Fruit fly (Drosophila melanogaster) whole organism, embryonic: ENCODE results near the gene CG15506.
A peak's percentile ranks its signal among the peaks of the same experiment; 100 is the strongest.

Experiments
- Atf-2 ChIP-seq: fragments of 200-800 bp; sonication (Bioruptor generic); optimal IDR thresholded peaks from 2 replicates; lab custom pipeline; 2016; ENCODE audit warnings: missing biosample characterization, missing genetic modification characterization
- CG10959 ChIP-seq: fragments of 200-800 bp; sonication (Bioruptor generic); IDR thresholded peaks from 2 replicates; pipeline ENCODE4 v1.3.6; 2022; ENCODE audit warnings: missing biosample characterization, missing genetic modification characterization
- CG11398 ChIP-seq: fragments of 200-800 bp; sonication (Bioruptor generic); optimal IDR thresholded peaks from 2 replicates; lab custom pipeline; 2016; ENCODE audit warnings: missing biosample characterization, missing genetic modification characterization
- CG11723 ChIP-seq: fragments of 200-800 bp; sonication (Bioruptor generic); optimal IDR thresholded peaks from 2 replicates; lab custom pipeline; 2017; ENCODE audit warnings: missing biosample characterization, mild to moderate bottlenecking, missing genetic modification characterization
- CG12219 ChIP-seq: fragments of 200-800 bp; sonication (Bioruptor generic); optimal IDR thresholded peaks from 3 replicates; lab custom pipeline; 2018; ENCODE audit warnings: missing biosample characterization, mild to moderate bottlenecking, missing genetic modification characterization
- CG12744 ChIP-seq: fragments of 200-800 bp; sonication (Bioruptor generic); optimal IDR thresholded peaks from 2 replicates; lab custom pipeline; 2016; ENCODE audit warnings: missing biosample characterization, missing genetic modification characterization
- CG13894 ChIP-seq: fragments of 200-800 bp; sonication (Bioruptor generic); optimal IDR thresholded peaks from 3 replicates; lab custom pipeline; 2018; ENCODE audit warnings: missing biosample characterization, mild to moderate bottlenecking, missing genetic modification characterization, moderate library complexity
- CG14050 ChIP-seq: fragments of 200-800 bp; sonication (Bioruptor generic); IDR thresholded peaks from 3 replicates; pipeline ENCODE4 v1.3.6; 2022; ENCODE audit warnings: missing biosample characterization, missing genetic modification characterization
- CG17328 ChIP-seq: fragments of 200-800 bp; sonication (Bioruptor generic); IDR thresholded peaks from 2 replicates; pipeline ENCODE4 v1.3.6; 2022; ENCODE audit warnings: missing biosample characterization, missing genetic modification characterization
- CG18011 ChIP-seq: fragments of 200-800 bp; sonication (Bioruptor generic); optimal IDR thresholded peaks from 2 replicates; lab custom pipeline; 2017; ENCODE audit warnings: missing biosample characterization, missing genetic modification characterization, mild to moderate bottlenecking, moderate library complexity, missing genotype
- CG18599 ChIP-seq: fragments of 200-800 bp; sonication (Bioruptor generic); optimal IDR thresholded peaks from 3 replicates; lab custom pipeline; 2017; ENCODE audit warnings: missing biosample characterization, missing genetic modification characterization, mild to moderate bottlenecking, moderate library complexity, missing genetic modification reagents
- CG2202 ChIP-seq: fragments of 200-800 bp; sonication (Bioruptor generic); optimal IDR thresholded peaks from 2 replicates; lab custom pipeline; 2018; ENCODE audit warnings: missing biosample characterization, mild to moderate bottlenecking, missing genetic modification characterization
- CG2889 ChIP-seq: fragments of 200-800 bp; sonication (Bioruptor generic); IDR thresholded peaks from 3 replicates; pipeline ENCODE4 v1.3.6; 2022; ENCODE audit warnings: missing biosample characterization, missing genetic modification characterization
- CG3163 ChIP-seq: fragments of 200-800 bp; sonication (Bioruptor generic); optimal IDR thresholded peaks from 3 replicates; lab custom pipeline; 2016; ENCODE audit warnings: missing biosample characterization, missing genetic modification characterization
- CG33557 ChIP-seq: fragments of 200-800 bp; sonication (Bioruptor generic); optimal IDR thresholded peaks from 2 replicates; lab custom pipeline; 2019; ENCODE audit warnings: missing biosample characterization, mild to moderate bottlenecking, missing genetic modification characterization, moderate library complexity
- CG43689 ChIP-seq: fragments of 200-800 bp; sonication (Bioruptor generic); IDR thresholded peaks from 2 replicates; pipeline ENCODE4 v1.3.6; 2022; ENCODE audit warnings: missing biosample characterization, missing genetic modification characterization
- CG4820 ChIP-seq: fragments of 200-800 bp; sonication (Bioruptor generic); optimal IDR thresholded peaks from 3 replicates; lab custom pipeline; 2016; ENCODE audit warnings: missing biosample characterization, missing genetic modification characterization
- CG4854 ChIP-seq: fragments of 200-800 bp; sonication (Bioruptor generic); optimal IDR thresholded peaks from 2 replicates; lab custom pipeline; 2016; ENCODE audit warnings: missing biosample characterization, missing genetic modification characterization, inconsistent platforms
- CG6272 ChIP-seq: fragments of 200-800 bp; sonication (Bioruptor generic); IDR thresholded peaks from 2 replicates; pipeline ENCODE4 v1.3.6; 2022; ENCODE audit warnings: missing biosample characterization, missing genetic modification characterization
- CG6654 ChIP-seq: fragments of 200-800 bp; sonication (Bioruptor generic); optimal IDR thresholded peaks from 2 replicates; lab custom pipeline; 2017; ENCODE audit warnings: missing biosample characterization, mild to moderate bottlenecking, missing genetic modification characterization
- CG8290 ChIP-seq, 3 experiments: fragments of 200-800 bp; sonication (Bioruptor generic); optimal IDR thresholded peaks; 2 replicates each; lab custom pipeline; 2016 to 2019; ENCODE audit warnings: missing biosample characterization in 3 of 3, missing genetic modification characterization in 3 of 3, mild to moderate bottlenecking in 2 of 3, moderate library complexity in 1 of 3
- CG8478 ChIP-seq: fragments of >200 bp; optimal IDR thresholded peaks from 2 replicates; lab custom pipeline; 2018
- Camta ChIP-seq: fragments of 200-800 bp; sonication (Bioruptor generic); optimal IDR thresholded peaks from 2 replicates; lab custom pipeline; 2016; ENCODE audit warnings: missing biosample characterization, missing genetic modification characterization
- CkIIα-i1 ChIP-seq: fragments of 200-800 bp; sonication (Bioruptor generic); IDR thresholded peaks from 2 replicates; pipeline ENCODE4 v1.3.6; 2022; ENCODE audit warnings: missing biosample characterization, missing genetic modification characterization
- D ChIP-seq, 2 experiments: fragments of 200-800 bp in 1 of 2; fragments of >200 bp in 1 of 2; sonication (Bioruptor generic) in 1 of 2; optimal IDR thresholded peaks; 2 replicates in 1 of 2; 3 replicates in 1 of 2; lab custom pipeline; 2017; ENCODE audit warnings: mild to moderate bottlenecking in 1 of 2, missing biosample characterization in 1 of 2, missing genetic modification characterization in 1 of 2, missing genetic modification reagents in 1 of 2
- D19B ChIP-seq: fragments of 200-800 bp; sonication (Bioruptor generic); optimal IDR thresholded peaks from 2 replicates; lab custom pipeline; 2017; ENCODE audit warnings: missing biosample characterization, mild to moderate bottlenecking, missing genetic modification characterization
- Dll ChIP-seq: fragments of 200-800 bp; sonication (Bioruptor generic); IDR thresholded peaks from 4 replicates; pipeline ENCODE4 v1.3.6; 2022; ENCODE audit warnings: missing biosample characterization, missing genetic modification characterization; ENCODE audit not compliant: partially characterized antibody
- Ets97D ChIP-seq: fragments of 200-800 bp; sonication (Bioruptor generic); optimal IDR thresholded peaks from 3 replicates; lab custom pipeline; 2016; ENCODE audit warnings: missing biosample characterization, missing genetic modification characterization
- Fer1 ChIP-seq: fragments of 200-800 bp; sonication (Bioruptor generic); optimal IDR thresholded peaks from 2 replicates; lab custom pipeline; 2017; ENCODE audit warnings: missing biosample characterization, mild to moderate bottlenecking, missing genetic modification characterization
- Hmr ChIP-seq: fragments of 200-800 bp; sonication (Bioruptor generic); optimal IDR thresholded peaks from 3 replicates; lab custom pipeline; 2017; ENCODE audit warnings: mild to moderate bottlenecking, missing biosample characterization, missing genetic modification reagents, missing genetic modification characterization
- Hr39 ChIP-seq: fragments of >200 bp; optimal IDR thresholded peaks from 2 replicates; lab custom pipeline; 2017
- Mrtf ChIP-seq: fragments of 200-800 bp; sonication (Bioruptor generic); IDR thresholded peaks from 3 replicates; pipeline ENCODE4 v1.3.6; 2022; ENCODE audit warnings: missing biosample characterization, missing genetic modification characterization
- NC2α ChIP-seq: fragments of 200-800 bp; sonication (Bioruptor generic); optimal IDR thresholded peaks from 2 replicates; lab custom pipeline; 2016; ENCODE audit warnings: missing biosample characterization, missing genetic modification characterization
- Neu2 ChIP-seq: fragments of 200-800 bp; sonication (Bioruptor generic); optimal IDR thresholded peaks from 3 replicates; lab custom pipeline; 2016; ENCODE audit warnings: missing biosample characterization, missing genetic modification characterization, borderline replicate concordance
- Poxn ChIP-seq: fragments of 200-800 bp; sonication (Bioruptor generic); IDR thresholded peaks from 2 replicates; pipeline ENCODE4 v1.3.6; 2022; ENCODE audit warnings: missing biosample characterization, missing genetic modification characterization
- Ssrp ChIP-seq: fragments of 200-800 bp; sonication (Bioruptor generic); optimal IDR thresholded peaks from 2 replicates; lab custom pipeline; 2018; ENCODE audit warnings: missing biosample characterization, mild to moderate bottlenecking, missing genetic modification characterization, moderate library complexity
- al ChIP-seq: fragments of 200-800 bp; sonication (Bioruptor generic); IDR thresholded peaks from 2 replicates; pipeline ENCODE4 v1.3.6; 2022; ENCODE audit warnings: missing biosample characterization, missing genetic modification characterization
- ato ChIP-seq: fragments of 200-800 bp; sonication (Bioruptor generic); IDR thresholded peaks from 2 replicates; pipeline ENCODE4 v1.3.6; 2022; ENCODE audit warnings: missing biosample characterization, missing genetic modification characterization; ENCODE audit not compliant: partially characterized antibody
- btn ChIP-seq: fragments of 200-800 bp; sonication (Bioruptor generic); optimal IDR thresholded peaks from 2 replicates; lab custom pipeline; 2016; ENCODE audit warnings: missing biosample characterization, missing genetic modification characterization
- fd96Cb ChIP-seq: fragments of 200-800 bp; sonication (Bioruptor generic); optimal IDR thresholded peaks from 2 replicates; lab custom pipeline; 2018; ENCODE audit warnings: missing biosample characterization, mild to moderate bottlenecking, missing genetic modification characterization, moderate library complexity
- ham ChIP-seq: fragments of 200-800 bp; sonication (Bioruptor generic); IDR thresholded peaks from 2 replicates; pipeline ENCODE4 v1.3.6; 2022; ENCODE audit warnings: missing biosample characterization, missing genetic modification characterization
- hb ChIP-seq: fragments of 200-800 bp; sonication (Bioruptor generic); IDR thresholded peaks from 3 replicates; pipeline ENCODE4 v1.3.6; 2022; ENCODE audit warnings: missing biosample characterization, missing genetic modification characterization; ENCODE audit not compliant: partially characterized antibody
- hth ChIP-seq: fragments of >200 bp; optimal IDR thresholded peaks from 2 replicates; lab custom pipeline; 2017; ENCODE audit warnings: inconsistent platforms
- ken ChIP-seq: fragments of 200-800 bp; sonication (Bioruptor generic); IDR thresholded peaks from 3 replicates; pipeline ENCODE4 v1.3.6; 2022; ENCODE audit warnings: missing biosample characterization, missing genetic modification characterization
- lilli ChIP-seq: fragments of 200-800 bp; sonication (Bioruptor generic); optimal IDR thresholded peaks from 3 replicates; lab custom pipeline; 2016; ENCODE audit warnings: missing biosample characterization, missing genetic modification characterization
- otp ChIP-seq: fragments of 200-800 bp; sonication (Bioruptor generic); IDR thresholded peaks from 3 replicates; pipeline ENCODE4, ENCODE4 v1.3.6; 2022; ENCODE audit warnings: missing biosample characterization, missing genetic modification characterization
- pho ChIP-seq: fragments of 200-800 bp; sonication (Bioruptor generic); optimal IDR thresholded peaks from 2 replicates; lab custom pipeline; 2016; ENCODE audit warnings: missing biosample characterization, missing genetic modification characterization
- sd ChIP-seq: fragments of 200-800 bp; sonication (Bioruptor generic); optimal IDR thresholded peaks from 3 replicates; lab custom pipeline; 2018; ENCODE audit warnings: missing biosample characterization, mild to moderate bottlenecking, missing genetic modification characterization, moderate library complexity
- sens ChIP-seq: fragments of 200-800 bp; sonication (Bioruptor generic); peaks from one replicate; lab custom pipeline; 2016; ENCODE audit warnings: missing biosample characterization, missing genetic modification characterization
- sr ChIP-seq: fragments of 200-800 bp; sonication (Bioruptor generic); IDR thresholded peaks from 3 replicates; pipeline ENCODE4 v1.3.6; 2022; ENCODE audit warnings: missing biosample characterization, missing genetic modification characterization
- tup ChIP-seq: fragments of 200-800 bp; sonication (Bioruptor generic); optimal IDR thresholded peaks from 2 replicates; lab custom pipeline; 2016; ENCODE audit warnings: missing biosample characterization, mild to moderate bottlenecking, missing genetic modification characterization, moderate library complexity
- vfl ChIP-seq: fragments of 200-800 bp; sonication (Bioruptor generic); optimal IDR thresholded peaks from 2 replicates; lab custom pipeline; 2016; ENCODE audit warnings: missing biosample characterization, missing genetic modification characterization

The CG15506 gene

DNA sequence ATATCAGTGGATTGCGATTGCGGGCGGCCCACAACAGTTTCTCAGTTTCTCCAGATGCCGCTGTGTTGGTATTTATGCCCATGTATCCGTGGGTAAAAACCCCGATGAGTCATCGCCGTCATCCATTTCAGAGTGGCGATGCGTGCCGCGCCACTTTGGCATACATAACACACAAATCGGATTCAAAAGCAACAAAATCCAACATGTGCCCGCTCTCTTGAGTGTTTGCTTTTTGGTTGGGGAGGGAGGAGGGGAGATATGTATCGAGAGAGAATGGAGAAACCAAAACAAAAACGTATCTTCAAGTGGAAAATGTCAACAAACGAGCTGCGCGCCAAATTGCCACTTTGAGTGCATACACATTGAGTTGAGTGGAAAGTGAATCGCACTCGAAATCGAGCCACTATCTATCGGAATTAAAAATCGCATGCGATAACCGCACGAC, 53.2 kb downstream of the CG15506 start (continued):
- TF ChIP-seq otp (peak; percentile 9; the same call in 1 of the 3 replicates), CG4854 (GFP tag; lab: Kevin White, UChicago) (no peak), CkIIα-i1 (GFP tag; lab: Robert Waterston, UW) (no peak), CG33557 (no peak), sd (tag; lab: Kevin White, UChicago) (peak; percentile 95), Camta (GFP tag; lab: Kevin White, UChicago) (no peak), CG2202 (tag; lab: Kevin White, UChicago) (peak; percentile 13), D19B (no peak), Hmr (GFP tag; lab: Kevin White, UChicago) (peak; percentile 48), Mrtf (GFP tag; lab: Robert Waterston, UW) (no peak), CG12219 (GFP tag; lab: Kevin White, UChicago) (no peak), NC2α (GFP tag; lab: Kevin White, UChicago) (no peak), Fer1 (GFP tag; lab: Kevin White, UChicago) (peak; percentile 44), sr (GFP tag; lab: Robert Waterston, UW) (no peak), CG12744 (GFP tag; lab: Kevin White, UChicago) (no peak), hth (no peak), CG3163 (peak; percentile 45), tup (GFP tag; lab: Kevin White, UChicago) (no peak), pho (GFP tag; lab: Kevin White, UChicago) (no peak), CG18599 (no peak), ken (GFP tag; lab: Robert Waterston, UW) (peak; percentile 23; the same call in 1 of the 3 replicates), CG6654 (GFP tag; lab: Kevin White, UChicago) (no peak), CG10959 (GFP tag; lab: Robert Waterston, UW) (no peak), D (optimal IDR thresholded peaks at IDR 0.05; lab: Kevin White, UChicago) (no peak), D (GFP tag; optimal IDR thresholded peaks at IDR 0.05; lab: Kevin White, UChicago) (no peak), al (GFP tag; lab: Robert Waterston, UW) (no peak), CG11398 (GFP tag; lab: Kevin White, UChicago) (no peak), Ets97D (GFP tag; lab: Kevin White, UChicago) (no peak), ato (GFP tag; lab: Robert Waterston, UW) (no peak), CG14050 (GFP tag; lab: Robert Waterston, UW) (no peak), sens (GFP tag; lab: Kevin White, UChicago) (no peak), CG13894 (tag; lab: Kevin White, UChicago) (peak; percentile 69), vfl (GFP tag; lab: Kevin White, UChicago) (no peak), Hr39 (lab: Kevin White, UChicago) (no peak), btn (GFP tag; lab: Kevin White, UChicago) (no peak), hb (GFP tag; lab: Robert Waterston, UW) (no peak), Dll (GFP tag; lab: Robert Waterston, UW) (no peak), ham (no peak), CG17328 (GFP tag; lab: Robert Waterston, UW) (0 out of 2 replicates have a peak, but pooled peaks have one; percentile 12), CG2889 (no peak), lilli (no peak), Neu2 (GFP tag; lab: Kevin White, UChicago) (no peak), Poxn (GFP tag; lab: Robert Waterston, UW) (no peak), Atf-2 (GFP tag; lab: Kevin White, UChicago) (no peak), CG6272 (GFP tag; lab: Robert Waterston, UW) (no peak), CG8478 (lab: Kevin White, UChicago) (no peak), CG18011 (GFP tag; lab: Kevin White, UChicago) (no peak), CG4820 (GFP tag; lab: Kevin White, UChicago) (no peak), CG43689 (no peak), CG8290 (GFP tag; optimal IDR thresholded peaks at IDR 0.05; lab: Kevin White, UChicago) (no peak), CG8290 (tag; optimal IDR thresholded peaks at IDR 0.05; lab: Kevin White, UChicago) (peak in 1 of 2 experiments; percentile 61), CG11723 (GFP tag; lab: Kevin White, UChicago) (no peak), fd96Cb (tag; lab: Kevin White, UChicago) (no peak), Ssrp (tag; lab: Kevin White, UChicago) (no peak)
